Fruit fly (Drosophila melanogaster) whole organism, embryonic: ENCODE results near the gene Ube3a.
A peak's percentile ranks its signal among the peaks of the same experiment; 100 is the strongest.

Experiments used
- Ada2b ChIP-seq: fragments of 200-800 bp; sonication (Bioruptor generic); IDR thresholded peaks from 2 replicates; pipeline ENCODE4 v1.3.6; 2022; ENCODE audit warnings: missing biosample characterization, missing genetic modification characterization
- Adf1 ChIP-seq: fragments of 200-800 bp; sonication (Bioruptor generic); IDR thresholded peaks from 2 replicates; pipeline ENCODE4 v1.3.6; 2022; ENCODE audit warnings: missing biosample characterization, missing genetic modification characterization
- CG10565 ChIP-seq: fragments of 200-800 bp; sonication (Bioruptor generic); optimal IDR thresholded peaks from 3 replicates; lab custom pipeline; 2016; ENCODE audit warnings: missing biosample characterization, mild to moderate bottlenecking, missing genetic modification characterization
- CG12744 ChIP-seq: fragments of 200-800 bp; sonication (Bioruptor generic); optimal IDR thresholded peaks from 2 replicates; lab custom pipeline; 2016; ENCODE audit warnings: missing biosample characterization, missing genetic modification characterization
- CG13624 ChIP-seq: fragments of 200-800 bp; sonication (Bioruptor generic); optimal IDR thresholded peaks from 2 replicates; lab custom pipeline; 2016; ENCODE audit warnings: missing biosample characterization, missing genetic modification characterization
- CG16863 ChIP-seq: fragments of 200-800 bp; sonication (Bioruptor generic); optimal IDR thresholded peaks from 3 replicates; lab custom pipeline; 2016; ENCODE audit warnings: missing biosample characterization, missing genetic modification characterization
- CG2116 ChIP-seq: fragments of 200-800 bp; sonication (Bioruptor generic); optimal IDR thresholded peaks from 3 replicates; lab custom pipeline; 2018; ENCODE audit warnings: missing biosample characterization, mild to moderate bottlenecking, missing genetic modification characterization
- CG32767 ChIP-seq: fragments of 200-800 bp; sonication (Bioruptor generic); IDR thresholded peaks from 2 replicates; pipeline ENCODE4 v1.3.6; 2022; ENCODE audit warnings: missing biosample characterization, missing genetic modification characterization
- CG43689 ChIP-seq: fragments of 200-800 bp; sonication (Bioruptor generic); IDR thresholded peaks from 2 replicates; pipeline ENCODE4 v1.3.6; 2022; ENCODE audit warnings: missing biosample characterization, missing genetic modification characterization
- CG4617 ChIP-seq: fragments of 200-800 bp; sonication (Bioruptor generic); optimal IDR thresholded peaks from 3 replicates; lab custom pipeline; 2016; ENCODE audit warnings: missing biosample characterization, missing genetic modification characterization, borderline replicate concordance
- CG4854 ChIP-seq: fragments of 200-800 bp; sonication (Bioruptor generic); optimal IDR thresholded peaks from 2 replicates; lab custom pipeline; 2016; ENCODE audit warnings: missing biosample characterization, missing genetic modification characterization, inconsistent platforms
- CG5245 ChIP-seq: fragments of 200-800 bp; sonication (Bioruptor generic); optimal IDR thresholded peaks from 3 replicates; lab custom pipeline; 2016; ENCODE audit warnings: missing biosample characterization, missing genetic modification characterization
- CG7372 ChIP-seq: fragments of 200-800 bp; sonication (Bioruptor generic); IDR thresholded peaks from 2 replicates; pipeline ENCODE4 v1.3.6; 2022; ENCODE audit warnings: missing biosample characterization, missing genetic modification characterization
- CG7786 ChIP-seq: fragments of 200-800 bp; sonication (Bioruptor generic); optimal IDR thresholded peaks from 2 replicates; lab custom pipeline; 2016; ENCODE audit warnings: missing biosample characterization, missing genetic modification characterization
- CG7839 ChIP-seq: fragments of 200-800 bp; sonication (Bioruptor generic); optimal IDR thresholded peaks from 3 replicates; lab custom pipeline; 2018; ENCODE audit warnings: missing biosample characterization, mild to moderate bottlenecking, missing genetic modification characterization, moderate library complexity
- CG8359 ChIP-seq: fragments of 200-800 bp; sonication (Bioruptor generic); optimal IDR thresholded peaks from 2 replicates; lab custom pipeline; 2017; ENCODE audit warnings: missing biosample characterization, mild to moderate bottlenecking, missing genetic modification characterization, borderline replicate concordance
- CG9932 ChIP-seq: fragments of 200-800 bp; sonication (Bioruptor generic); IDR thresholded peaks from 2 replicates; pipeline ENCODE4 v1.3.6; 2022; ENCODE audit warnings: missing biosample characterization, missing genetic modification characterization
- Chrac-16 ChIP-seq: fragments of 200-800 bp; sonication (Bioruptor generic); optimal IDR thresholded peaks from 3 replicates; lab custom pipeline; 2016; ENCODE audit warnings: missing biosample characterization, missing genetic modification characterization
- CkIIα-i1 ChIP-seq: fragments of 200-800 bp; sonication (Bioruptor generic); IDR thresholded peaks from 2 replicates; pipeline ENCODE4 v1.3.6; 2022; ENCODE audit warnings: missing biosample characterization, missing genetic modification characterization
- Dip2 ChIP-seq: fragments of 200-800 bp; sonication (Bioruptor generic); IDR thresholded peaks from 2 replicates; pipeline ENCODE4 v1.3.6; 2022; ENCODE audit warnings: missing biosample characterization, missing genetic modification characterization
- Dip3 ChIP-seq: fragments of 200-800 bp; sonication (Bioruptor generic); optimal IDR thresholded peaks from 3 replicates; lab custom pipeline; 2016; ENCODE audit warnings: missing biosample characterization, missing genetic modification characterization
- Dref ChIP-seq: fragments of 200-800 bp; sonication (Bioruptor generic); IDR thresholded peaks from 2 replicates; pipeline ENCODE4 v1.3.6; 2022; ENCODE audit warnings: missing biosample characterization, missing genetic modification characterization
- Drgx ChIP-seq: fragments of 200-800 bp; sonication (Bioruptor generic); IDR thresholded peaks from 2 replicates; pipeline ENCODE4 v1.3.6; 2022; ENCODE audit warnings: missing biosample characterization, missing genetic modification characterization
- Eip74EF ChIP-seq, 2 experiments: fragments of 200-800 bp in 1 of 2; fragments of >200 bp in 1 of 2; sonication (Bioruptor generic) in 1 of 2; optimal IDR thresholded peaks; 2 replicates each; lab custom pipeline; 2017 to 2019; ENCODE audit warnings: missing biosample characterization in 2 of 2, missing genetic modification characterization in 2 of 2, mild to moderate bottlenecking in 1 of 2, moderate library complexity in 1 of 2
- GATAe ChIP-seq: fragments of 200-800 bp; sonication (Bioruptor generic); conservative IDR thresholded peaks from 2 replicates; pipeline ENCODE4 v1.3.6; 2022; ENCODE audit warnings: missing biosample characterization, missing genetic modification characterization
- MTF-1 ChIP-seq: fragments of 200-800 bp; sonication (Bioruptor generic); optimal IDR thresholded peaks from 2 replicates; lab custom pipeline; 2018; ENCODE audit warnings: missing biosample characterization, mild to moderate bottlenecking, missing genetic modification characterization, borderline replicate concordance
- Meics ChIP-seq: fragments of 200-800 bp; sonication (Bioruptor generic); optimal IDR thresholded peaks from 2 replicates; lab custom pipeline; 2017; ENCODE audit warnings: missing biosample characterization, mild to moderate bottlenecking, missing genetic modification characterization
- Nf-YB ChIP-seq: fragments of 200-800 bp; sonication (Bioruptor generic); optimal IDR thresholded peaks from 3 replicates; lab custom pipeline; 2019; ENCODE audit warnings: missing biosample characterization, mild to moderate bottlenecking, missing genetic modification characterization, moderate library complexity
- Oaz ChIP-seq: fragments of 200-800 bp; sonication (Bioruptor generic); IDR thresholded peaks from 2 replicates; pipeline ENCODE4 v1.3.6; 2022; ENCODE audit warnings: missing biosample characterization, missing genetic modification characterization
- Pdp1 ChIP-seq, 2 experiments: fragments of 200-800 bp; sonication (Bioruptor generic); optimal IDR thresholded peaks; 3 replicates each; lab custom pipeline; 2016; ENCODE audit warnings: missing biosample characterization in 2 of 2, missing genetic modification characterization in 2 of 2, mild to moderate bottlenecking in 1 of 2, moderate library complexity in 1 of 2
- Spps ChIP-seq: fragments of 200-800 bp; sonication (Bioruptor generic); optimal IDR thresholded peaks from 2 replicates; lab custom pipeline; 2018; ENCODE audit warnings: missing biosample characterization, mild to moderate bottlenecking, missing genetic modification characterization
- Sry-δ ChIP-seq: fragments of 200-800 bp; sonication (Bioruptor generic); optimal IDR thresholded peaks from 2 replicates; lab custom pipeline; 2016; ENCODE audit warnings: missing biosample characterization, missing genetic modification characterization
- bowl ChIP-seq: fragments of 200-800 bp; sonication (Bioruptor generic); IDR thresholded peaks from 2 replicates; pipeline ENCODE4 v1.3.6; 2022; ENCODE audit warnings: missing biosample characterization, missing genetic modification characterization
- dan ChIP-seq: fragments of 200-800 bp; sonication (Bioruptor generic); IDR thresholded peaks from 2 replicates; pipeline ENCODE4 v1.3.6; 2022; ENCODE audit warnings: missing biosample characterization, missing genetic modification characterization
- dm ChIP-seq: fragments of 200-800 bp; sonication (Bioruptor generic); optimal IDR thresholded peaks from 3 replicates; lab custom pipeline; 2016; ENCODE audit warnings: missing biosample characterization, missing genetic modification characterization
- dysf ChIP-seq: fragments of 200-800 bp; sonication (Bioruptor generic); IDR thresholded peaks from 3 replicates; pipeline ENCODE4 v1.3.6; 2022; ENCODE audit warnings: missing biosample characterization, missing genetic modification characterization
- grn ChIP-seq: fragments of 200-800 bp; sonication (Bioruptor generic); optimal IDR thresholded peaks from 3 replicates; lab custom pipeline; 2017; ENCODE audit warnings: missing biosample characterization, missing genetic modification characterization
- inv ChIP-seq: fragments of 200-800 bp; sonication (Bioruptor generic); IDR thresholded peaks from 2 replicates; pipeline ENCODE4 v1.3.6; 2022; ENCODE audit warnings: missing biosample characterization, missing genetic modification characterization; ENCODE audit not compliant: partially characterized antibody
- jumu ChIP-seq: fragments of 200-800 bp; sonication (Bioruptor generic); optimal IDR thresholded peaks from 3 replicates; lab custom pipeline; 2016; ENCODE audit warnings: missing biosample characterization, missing genetic modification characterization
- mld ChIP-seq: fragments of 200-800 bp; sonication (Bioruptor generic); IDR thresholded peaks from 3 replicates; pipeline ENCODE4 v1.3.6; 2022; ENCODE audit warnings: missing biosample characterization, missing genetic modification characterization; ENCODE audit not compliant: partially characterized antibody
- odd ChIP-seq: fragments of 200-800 bp; sonication (Bioruptor generic); optimal IDR thresholded peaks from 2 replicates; lab custom pipeline; 2017; ENCODE audit warnings: missing biosample characterization, mild to moderate bottlenecking, missing genetic modification characterization
- pita ChIP-seq: fragments of 200-800 bp; sonication (Bioruptor generic); optimal IDR thresholded peaks from 2 replicates; lab custom pipeline; 2017; ENCODE audit warnings: missing biosample characterization, mild to moderate bottlenecking, missing genetic modification characterization
- pnt ChIP-seq: fragments of 200-800 bp; sonication (Bioruptor generic); optimal IDR thresholded peaks from 3 replicates; lab custom pipeline; 2016; ENCODE audit warnings: missing biosample characterization, missing genetic modification characterization
- pros ChIP-seq: fragments of 200-800 bp; sonication (Bioruptor generic); optimal IDR thresholded peaks from 3 replicates; lab custom pipeline; 2019; ENCODE audit warnings: missing biosample characterization, mild to moderate bottlenecking, missing genetic modification characterization, moderate library complexity
- ranshi ChIP-seq: fragments of 200-800 bp; sonication (Bioruptor generic); IDR thresholded peaks from 2 replicates; pipeline ENCODE4 v1.3.6; 2022; ENCODE audit warnings: missing biosample characterization, missing genetic modification characterization
- run ChIP-seq: fragments of 200-800 bp; sonication (Bioruptor generic); optimal IDR thresholded peaks from 3 replicates; lab custom pipeline; 2018; ENCODE audit warnings: missing biosample characterization, mild to moderate bottlenecking, missing genetic modification characterization
- shn ChIP-seq: fragments of 200-800 bp; sonication (Bioruptor generic); optimal IDR thresholded peaks from 3 replicates; lab custom pipeline; 2016; ENCODE audit warnings: missing biosample characterization, missing genetic modification characterization
- tgo ChIP-seq: fragments of 200-800 bp; sonication (Bioruptor generic); IDR thresholded peaks from 3 replicates; pipeline ENCODE4 v1.3.6; 2022; ENCODE audit warnings: missing biosample characterization, missing genetic modification characterization
- tx ChIP-seq: fragments of 200-800 bp; sonication (Bioruptor generic); optimal IDR thresholded peaks from 2 replicates; lab custom pipeline; 2016; ENCODE audit warnings: missing biosample characterization, missing genetic modification characterization
- unpg ChIP-seq: fragments of 200-800 bp; sonication (Bioruptor generic); optimal IDR thresholded peaks from 3 replicates; lab custom pipeline; 2018; ENCODE audit warnings: missing biosample characterization, mild to moderate bottlenecking, missing genetic modification characterization, moderate library complexity
- vfl ChIP-seq: fragments of 200-800 bp; sonication (Bioruptor generic); optimal IDR thresholded peaks from 2 replicates; lab custom pipeline; 2016; ENCODE audit warnings: missing biosample characterization, missing genetic modification characterization
- wdn ChIP-seq: fragments of 200-800 bp; sonication (Bioruptor generic); IDR thresholded peaks from 2 replicates; pipeline ENCODE4 v1.3.6; 2022; ENCODE audit warnings: missing biosample characterization, missing genetic modification characterization

The Ube3a gene

DNA sequence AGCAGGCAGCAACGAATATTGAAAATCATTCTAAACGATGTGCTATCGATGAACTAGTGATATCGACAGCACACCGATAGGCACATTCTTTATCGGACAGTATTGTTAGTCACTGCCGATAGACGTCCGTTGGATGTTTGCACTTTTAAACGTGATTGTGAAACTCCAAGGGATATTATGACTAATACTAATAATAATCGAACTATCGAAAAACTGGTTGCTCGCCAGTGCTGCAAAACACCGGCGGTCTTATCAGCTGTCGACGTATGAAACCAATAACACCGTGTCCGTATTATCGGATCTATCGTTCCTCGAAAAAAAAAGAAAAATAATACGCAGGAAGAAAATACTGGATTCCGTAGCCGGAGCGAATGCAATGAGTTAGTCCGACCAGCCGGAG is at the start of gene Ube3a, which contains the start of gene CG7600 (continued):
- TF ChIP-seq dan (no peak), unpg (GFP tag; lab: Kevin White, UChicago) (peak; percentile 37), CG4617 (GFP tag; lab: Kevin White, UChicago) (peak; percentile 52), CG32767 (no peak), mld (GFP tag; lab: Robert Waterston, UW) (peak; percentile 100), CG7786 (GFP tag; lab: Kevin White, UChicago) (peak; percentile 63), pita (GFP tag; lab: Kevin White, UChicago) (no peak), wdn (GFP tag; lab: Robert Waterston, UW) (no peak), dm (peak; percentile 81), Pdp1 (GFP tag; optimal IDR thresholded peaks at IDR 0.05; lab: Kevin White, UChicago) (peak in 1 of 2 experiments; percentile 83), grn (GFP tag; lab: Kevin White, UChicago) (peak; percentile 64), GATAe (GFP tag; lab: Robert Waterston, UW) (peak; percentile 63), Spps (no peak), CG7372 (GFP tag; lab: Robert Waterston, UW) (no peak), CG5245 (GFP tag; lab: Kevin White, UChicago) (no peak), inv (GFP tag; lab: Robert Waterston, UW) (peak; percentile 97), Sry-δ (GFP tag; lab: Kevin White, UChicago) (peak; percentile 90), Chrac-16 (no peak), Dref (peak; percentile 98), CG8359 (no peak), Meics (GFP tag; lab: Kevin White, UChicago) (no peak), Drgx (GFP tag; lab: Robert Waterston, UW) (no peak), Oaz (GFP tag; lab: Robert Waterston, UW) (no peak), odd (GFP tag; lab: Kevin White, UChicago) (no peak), pnt (GFP tag; lab: Kevin White, UChicago) (no peak), CkIIα-i1 (GFP tag; lab: Robert Waterston, UW) (no peak), CG9932 (GFP tag; lab: Robert Waterston, UW) (peak; percentile 60), dysf (no peak), run (peak; percentile 2), Adf1 (GFP tag; lab: Robert Waterston, UW) (peak; percentile 46; the same call in 1 of the 2 replicates), CG13624 (GFP tag; lab: Kevin White, UChicago) (peak; percentile 81), Eip74EF (GFP tag; optimal IDR thresholded peaks at IDR 0.05; lab: Kevin White, UChicago) (no peak), CG7839 (tag; lab: Kevin White, UChicago) (peak; percentile 39), MTF-1 (GFP tag; lab: Kevin White, UChicago) (peak; percentile 3), CG12744 (GFP tag; lab: Kevin White, UChicago) (peak; percentile 32), vfl (GFP tag; lab: Kevin White, UChicago) (peak; percentile 20), bowl (GFP tag; lab: Robert Waterston, UW) (no peak), Nf-YB (peak; percentile 9), CG16863 (no peak), CG4854 (GFP tag; lab: Kevin White, UChicago) (peak; percentile 25), CG2116 (GFP tag; lab: Kevin White, UChicago) (peak; percentile 94), jumu (GFP tag; lab: Kevin White, UChicago) (peak; percentile 26), tgo (GFP tag; lab: Robert Waterston, UW) (no peak), pros (GFP tag; lab: Kevin White, UChicago) (no peak), Dip3 (GFP tag; lab: Kevin White, UChicago) (peak; percentile 18), Ada2b (GFP tag; lab: Robert Waterston, UW) (no peak), tx (GFP tag; lab: Kevin White, UChicago) (no peak), CG43689 (no peak), CG10565 (no peak), ranshi (GFP tag; lab: Robert Waterston, UW) (no peak), shn (peak; percentile 34), Dip2 (GFP tag; lab: Robert Waterston, UW) (no peak)
